Fruit fly (Drosophila melanogaster) whole organism, embryonic: ENCODE data around the gene Tsp5D.

Source experiments
- ATbp ChIP-seq: fragments of 200-800 bp; sonication (Bioruptor generic); optimal IDR thresholded peaks from 2 replicates; lab custom pipeline; 2017; ENCODE audit warnings: missing biosample characterization, mild to moderate bottlenecking, missing genetic modification characterization, missing genetic modification reagents
- Abd-B ChIP-seq: fragments of 200-800 bp; sonication (Bioruptor generic); optimal IDR thresholded peaks from 2 replicates; lab custom pipeline; 2018; ENCODE audit warnings: missing biosample characterization, mild to moderate bottlenecking, missing genetic modification characterization, moderate library complexity
- Aef1 ChIP-seq: fragments of 200-800 bp; sonication (Bioruptor generic); IDR thresholded peaks from 3 replicates; pipeline ENCODE4 v1.3.6; 2022; ENCODE audit warnings: missing biosample characterization, missing genetic modification characterization
- Bgb ChIP-seq: fragments of 200-800 bp; sonication (Bioruptor generic); IDR thresholded peaks from 2 replicates; pipeline ENCODE4 v1.3.6; 2022; ENCODE audit warnings: missing biosample characterization, missing genetic modification characterization; ENCODE audit not compliant: partially characterized antibody
- CG12104 ChIP-seq: fragments of 200-800 bp; sonication (Bioruptor generic); optimal IDR thresholded peaks from 3 replicates; lab custom pipeline; 2016; ENCODE audit warnings: missing biosample characterization, missing genetic modification characterization
- CG12299 ChIP-seq: fragments of 200-800 bp; sonication (Bioruptor generic); optimal IDR thresholded peaks from 2 replicates; lab custom pipeline; 2018; ENCODE audit warnings: missing biosample characterization, mild to moderate bottlenecking, missing genetic modification characterization
- CG13287 ChIP-seq: fragments of 200-800 bp; sonication (Bioruptor generic); IDR thresholded peaks from 2 replicates; pipeline ENCODE4 v1.3.6; 2022; ENCODE audit warnings: missing biosample characterization, missing genetic modification characterization; ENCODE audit not compliant: partially characterized antibody
- CG15011 ChIP-seq: fragments of 200-800 bp; sonication (Bioruptor generic); optimal IDR thresholded peaks from 3 replicates; lab custom pipeline; 2018; ENCODE audit warnings: missing biosample characterization, mild to moderate bottlenecking, missing genetic modification characterization
- CG1602 ChIP-seq: fragments of 200-800 bp; sonication (Bioruptor generic); optimal IDR thresholded peaks from 3 replicates; lab custom pipeline; 2016; ENCODE audit warnings: missing biosample characterization, missing genetic modification characterization
- CG16863 ChIP-seq: fragments of 200-800 bp; sonication (Bioruptor generic); optimal IDR thresholded peaks from 3 replicates; lab custom pipeline; 2016; ENCODE audit warnings: missing biosample characterization, missing genetic modification characterization
- CG17186 ChIP-seq: fragments of 200-800 bp; sonication (Bioruptor generic); optimal IDR thresholded peaks from 3 replicates; lab custom pipeline; 2017; ENCODE audit warnings: missing biosample characterization, missing genetic modification reagents, missing genetic modification characterization
- CG17568 ChIP-seq: fragments of 200-800 bp; sonication (Bioruptor generic); optimal IDR thresholded peaks from 2 replicates; lab custom pipeline; 2018; ENCODE audit warnings: missing biosample characterization, mild to moderate bottlenecking, missing genetic modification characterization, moderate library complexity
- CG1792 ChIP-seq: fragments of 200-800 bp; sonication (Bioruptor generic); optimal IDR thresholded peaks from 2 replicates; lab custom pipeline; 2016; ENCODE audit warnings: missing biosample characterization, missing genetic modification characterization
- CG18764 ChIP-seq: fragments of 200-800 bp; sonication (Bioruptor generic); optimal IDR thresholded peaks from 3 replicates; lab custom pipeline; 2016; ENCODE audit warnings: missing biosample characterization, missing genetic modification characterization
- CG2129 ChIP-seq: fragments of 200-800 bp; sonication (Bioruptor generic); IDR thresholded peaks from 2 replicates; pipeline ENCODE4 v1.3.6; 2022; ENCODE audit warnings: missing biosample characterization, missing genetic modification characterization; ENCODE audit not compliant: partially characterized antibody
- CG2199 ChIP-seq: fragments of 200-800 bp; sonication (Bioruptor generic); IDR thresholded peaks from 3 replicates; pipeline ENCODE4 v1.3.6; 2022; ENCODE audit warnings: missing biosample characterization, missing genetic modification characterization
- CG2875 ChIP-seq: fragments of 200-800 bp; sonication (Bioruptor generic); optimal IDR thresholded peaks from 2 replicates; lab custom pipeline; 2017; ENCODE audit warnings: missing biosample characterization, mild to moderate bottlenecking, missing genetic modification characterization, missing genetic modification reagents
- CG30020 ChIP-seq: fragments of 200-800 bp; optimal IDR thresholded peaks from 2 replicates; lab custom pipeline; 2019; ENCODE audit warnings: missing biosample characterization, mild to moderate bottlenecking, missing genetic modification characterization, moderate library complexity
- CG33213 ChIP-seq: fragments of 200-800 bp; sonication (Bioruptor generic); optimal IDR thresholded peaks from 3 replicates; lab custom pipeline; 2016; ENCODE audit warnings: missing biosample characterization, missing genetic modification characterization
- CG9609 ChIP-seq: fragments of 200-800 bp; sonication (Bioruptor generic); optimal IDR thresholded peaks from 3 replicates; lab custom pipeline; 2016; ENCODE audit warnings: missing biosample characterization, missing genetic modification characterization
- D19B ChIP-seq: fragments of 200-800 bp; sonication (Bioruptor generic); optimal IDR thresholded peaks from 2 replicates; lab custom pipeline; 2017; ENCODE audit warnings: missing biosample characterization, mild to moderate bottlenecking, missing genetic modification characterization
- Dp ChIP-seq: fragments of 200-800 bp; sonication (Bioruptor generic); optimal IDR thresholded peaks from 2 replicates; lab custom pipeline; 2018; ENCODE audit warnings: missing biosample characterization, mild to moderate bottlenecking, missing genetic modification characterization, moderate library complexity
- Ets97D ChIP-seq: fragments of 200-800 bp; sonication (Bioruptor generic); optimal IDR thresholded peaks from 3 replicates; lab custom pipeline; 2016; ENCODE audit warnings: missing biosample characterization, missing genetic modification characterization
- Gsc ChIP-seq: fragments of 200-800 bp; sonication (Bioruptor generic); IDR thresholded peaks from 2 replicates; pipeline ENCODE4 v1.3.6; 2022; ENCODE audit warnings: missing biosample characterization, missing genetic modification characterization
- Jarid2 ChIP-seq: fragments of 200-800 bp; sonication (Bioruptor generic); optimal IDR thresholded peaks from 3 replicates; lab custom pipeline; 2017; ENCODE audit warnings: mild to moderate bottlenecking, missing biosample characterization, missing genetic modification reagents, missing genetic modification characterization
- Lpt ChIP-seq: fragments of >200 bp; optimal IDR thresholded peaks from 2 replicates; lab custom pipeline; 2018; ENCODE audit warnings: missing biosample characterization, missing genetic modification characterization
- MBD-R2 ChIP-seq: fragments of 200-800 bp; sonication (Bioruptor generic); IDR thresholded peaks from 2 replicates; pipeline ENCODE4 v1.3.6; 2022; ENCODE audit warnings: missing biosample characterization, missing genetic modification characterization
- Mes4 ChIP-seq: fragments of 200-800 bp; sonication (Bioruptor generic); optimal IDR thresholded peaks from 2 replicates; lab custom pipeline; 2016; ENCODE audit warnings: missing biosample characterization, missing genetic modification characterization
- Mrtf ChIP-seq: fragments of 200-800 bp; sonication (Bioruptor generic); IDR thresholded peaks from 3 replicates; pipeline ENCODE4 v1.3.6; 2022; ENCODE audit warnings: missing biosample characterization, missing genetic modification characterization
- Nf-YC ChIP-seq: fragments of 200-800 bp; optimal IDR thresholded peaks from 3 replicates; lab custom pipeline; 2019; ENCODE audit warnings: missing biosample characterization, mild to moderate bottlenecking, missing genetic modification characterization, moderate library complexity
- Sox102F ChIP-seq: fragments of 200-800 bp; sonication (Bioruptor generic); optimal IDR thresholded peaks from 2 replicates; lab custom pipeline; 2018; ENCODE audit warnings: missing biosample characterization, mild to moderate bottlenecking, missing genetic modification characterization, moderate library complexity
- Spps ChIP-seq: fragments of 200-800 bp; sonication (Bioruptor generic); optimal IDR thresholded peaks from 2 replicates; lab custom pipeline; 2018; ENCODE audit warnings: missing biosample characterization, mild to moderate bottlenecking, missing genetic modification characterization
- YL-1 ChIP-seq: fragments of 200-800 bp; sonication (Bioruptor generic); optimal IDR thresholded peaks from 3 replicates; lab custom pipeline; 2017; ENCODE audit warnings: missing biosample characterization, mild to moderate bottlenecking, missing genetic modification characterization
- abd-A ChIP-seq: fragments of 200-800 bp; sonication (Bioruptor generic); optimal IDR thresholded peaks from 3 replicates; lab custom pipeline; 2019; ENCODE audit warnings: missing biosample characterization, mild to moderate bottlenecking, missing genetic modification characterization, moderate library complexity
- br ChIP-seq: fragments of >200 bp; optimal IDR thresholded peaks from 2 replicates; lab custom pipeline; 2017
- cato ChIP-seq: fragments of 200-800 bp; sonication (Bioruptor generic); optimal IDR thresholded peaks from 2 replicates; lab custom pipeline; 2016; ENCODE audit warnings: missing biosample characterization, missing genetic modification characterization, borderline replicate concordance
- cg ChIP-seq: fragments of 200-800 bp; sonication (Bioruptor generic); optimal IDR thresholded peaks from 3 replicates; lab custom pipeline; 2019; ENCODE audit warnings: missing biosample characterization, mild to moderate bottlenecking, missing genetic modification characterization, moderate library complexity
- cwo ChIP-seq: fragments of 200-800 bp; sonication (Bioruptor generic); optimal IDR thresholded peaks from 3 replicates; lab custom pipeline; 2017; ENCODE audit warnings: missing biosample characterization, missing genetic modification characterization, mild to moderate bottlenecking, moderate library complexity, missing genetic modification reagents
- eyg ChIP-seq: fragments of 200-800 bp; sonication (Bioruptor generic); optimal IDR thresholded peaks from 3 replicates; lab custom pipeline; 2016; ENCODE audit warnings: missing biosample characterization, missing genetic modification characterization
- jumu ChIP-seq: fragments of 200-800 bp; sonication (Bioruptor generic); optimal IDR thresholded peaks from 3 replicates; lab custom pipeline; 2016; ENCODE audit warnings: missing biosample characterization, missing genetic modification characterization
- ken ChIP-seq: fragments of 200-800 bp; sonication (Bioruptor generic); IDR thresholded peaks from 3 replicates; pipeline ENCODE4 v1.3.6; 2022; ENCODE audit warnings: missing biosample characterization, missing genetic modification characterization
- pfk ChIP-seq: fragments of 200-800 bp; sonication (Bioruptor generic); optimal IDR thresholded peaks from 2 replicates; lab custom pipeline; 2018; ENCODE audit warnings: missing biosample characterization, mild to moderate bottlenecking, missing genetic modification characterization, moderate library complexity
- ranshi ChIP-seq: fragments of 200-800 bp; sonication (Bioruptor generic); IDR thresholded peaks from 2 replicates; pipeline ENCODE4 v1.3.6; 2022; ENCODE audit warnings: missing biosample characterization, missing genetic modification characterization
- repo ChIP-seq: fragments of 200-800 bp; sonication (Bioruptor generic); optimal IDR thresholded peaks from 2 replicates; lab custom pipeline; 2016; ENCODE audit warnings: missing biosample characterization, missing genetic modification characterization
- sd ChIP-seq: fragments of 200-800 bp; sonication (Bioruptor generic); optimal IDR thresholded peaks from 3 replicates; lab custom pipeline; 2018; ENCODE audit warnings: missing biosample characterization, mild to moderate bottlenecking, missing genetic modification characterization, moderate library complexity
- stwl ChIP-seq: fragments of 200-800 bp; sonication (Bioruptor generic); optimal IDR thresholded peaks from 3 replicates; lab custom pipeline; 2018; ENCODE audit warnings: missing biosample characterization, mild to moderate bottlenecking, missing genetic modification characterization, moderate library complexity
- tup ChIP-seq: fragments of 200-800 bp; sonication (Bioruptor generic); optimal IDR thresholded peaks from 2 replicates; lab custom pipeline; 2016; ENCODE audit warnings: missing biosample characterization, mild to moderate bottlenecking, missing genetic modification characterization, moderate library complexity
- vnd ChIP-seq: fragments of 200-800 bp; sonication (Bioruptor generic); IDR thresholded peaks from 3 replicates; pipeline ENCODE4 v1.3.6; 2022; ENCODE audit warnings: missing biosample characterization, missing genetic modification characterization; ENCODE audit not compliant: partially characterized antibody
- yki ChIP-seq: fragments of >200 bp; optimal IDR thresholded peaks from 3 replicates; lab custom pipeline; 2018
- zfh1 ChIP-seq: fragments of 200-800 bp; sonication (Bioruptor generic); IDR thresholded peaks from 3 replicates; pipeline ENCODE4 v1.3.6; 2022; ENCODE audit warnings: missing biosample characterization, missing genetic modification characterization

Tsp5D gene

dm6 chrX:6037180-6037946 lies 37.3 kb downstream of the Tsp5D start, which contains the start of the genes rux and MCTS1 (continued):
- TF ChIP-seq vnd (GFP tag; lab: Robert Waterston, UW): peak; percentile 92
- no peak for TF ChIP-seq ken (GFP tag; lab: Robert Waterston, UW)
- peak; percentile 8 for TF ChIP-seq tup (GFP tag; lab: Kevin White, UChicago)
- TF ChIP-seq stwl: peak; percentile 51
- TF ChIP-seq pfk: no peak
- no peak for TF ChIP-seq ATbp (GFP tag; lab: Kevin White, UChicago)
- TF ChIP-seq Gsc (GFP tag; lab: Robert Waterston, UW): no peak
- TF ChIP-seq D19B (GFP tag; lab: Kevin White, UChicago): no peak
- no peak for TF ChIP-seq zfh1 (GFP tag; lab: Robert Waterston, UW)
- TF ChIP-seq MBD-R2 (GFP tag; lab: Robert Waterston, UW): peak; percentile 52; the same call in 1 of the 2 replicates
- peak; percentile 8; the same call in 1 of the 3 replicates for TF ChIP-seq Mrtf (GFP tag; lab: Robert Waterston, UW)
- TF ChIP-seq Abd-B (GFP tag; lab: Kevin White, UChicago): peak; percentile 38
- no peak for TF ChIP-seq CG2199
- peak; percentile 15 for TF ChIP-seq jumu
- no peak for TF ChIP-seq cg (GFP tag; lab: Kevin White, UChicago)
- TF ChIP-seq br (lab: Kevin White, UChicago): no peak
- TF ChIP-seq Jarid2 (GFP tag; lab: Kevin White, UChicago): no peak
- peak; percentile 59 for TF ChIP-seq CG16863 (GFP tag; lab: Kevin White, UChicago)
- no peak for TF ChIP-seq CG18764
- TF ChIP-seq Spps (tag; lab: Kevin White, UChicago): no peak
- peak; percentile 89 for TF ChIP-seq Bgb (GFP tag; lab: Robert Waterston, UW)
- TF ChIP-seq Dp (GFP tag; lab: Kevin White, UChicago): peak; percentile 20
- peak; percentile 39 for TF ChIP-seq CG9609
- TF ChIP-seq YL-1 (GFP tag; lab: Kevin White, UChicago): peak; percentile 28
- TF ChIP-seq CG17568 (GFP tag; lab: Kevin White, UChicago): no peak
- TF ChIP-seq Mes4 (GFP tag; lab: Kevin White, UChicago): no peak
- no peak for TF ChIP-seq repo (GFP tag; lab: Kevin White, UChicago)
- no peak for TF ChIP-seq CG12104 (GFP tag; lab: Kevin White, UChicago)
- no peak for TF ChIP-seq CG1602 (GFP tag; lab: Kevin White, UChicago)
- TF ChIP-seq Nf-YC: peak; percentile 23
- peak; percentile 5 for TF ChIP-seq cato (GFP tag; lab: Kevin White, UChicago)
- no peak for TF ChIP-seq eyg
- TF ChIP-seq Ets97D (GFP tag; lab: Kevin White, UChicago): peak; percentile 56
- TF ChIP-seq abd-A (tag; lab: Kevin White, UChicago): no peak
- no peak for TF ChIP-seq Sox102F
- TF ChIP-seq CG17186: peak; percentile 42
- peak; percentile 30 for TF ChIP-seq sd (tag; lab: Kevin White, UChicago)
- TF ChIP-seq CG2129: peak; percentile 93
- no peak for TF ChIP-seq cwo (GFP tag; lab: Kevin White, UChicago)
- TF ChIP-seq CG33213 (GFP tag; lab: Kevin White, UChicago): peak; percentile 19
- TF ChIP-seq yki: no peak
- no peak for TF ChIP-seq CG1792
- TF ChIP-seq CG2875 (GFP tag; lab: Kevin White, UChicago): no peak
- TF ChIP-seq CG12299: no peak
- TF ChIP-seq Lpt: no peak
- TF ChIP-seq CG15011 (GFP tag; lab: Kevin White, UChicago): no peak
- peak; percentile 22; the same call in 1 of the 3 replicates for TF ChIP-seq Aef1 (GFP tag; lab: Robert Waterston, UW)
- peak; percentile 95 for TF ChIP-seq CG13287 (GFP tag; lab: Robert Waterston, UW)
- TF ChIP-seq ranshi (GFP tag; lab: Robert Waterston, UW): peak; percentile 17; the same call in 1 of the 2 replicates
- peak; percentile 17 for TF ChIP-seq CG30020 (tag; lab: Kevin White, UChicago)
